Fruit fly (Drosophila melanogaster): Measurements from ENCODE around the gene Frmd5.

dm6 chr2L:10303786-10304185, 40.5 kb upstream of the Frmd5 start, which contains the start of gene nmd:
- no peak for TF ChIP-seq CG8478 (optimal IDR thresholded peaks at IDR 0.05)
- no peak for TF ChIP-seq usp (GFP tag; optimal IDR thresholded peaks at IDR 0.05)
- no peak for TF ChIP-seq psq (optimal IDR thresholded peaks at IDR 0.05)
- no peak for TF ChIP-seq Dll (optimal IDR thresholded peaks at IDR 0.05)
